Fruit fly (Drosophila melanogaster) whole organism, adult: ENCODE results near the gene CG13409.

Experiments used
- CG11617 ChIP-seq: fragments of 200-800 bp; sonication (Bioruptor generic); optimal IDR thresholded peaks from 2 replicates; lab custom pipeline; 2017; ENCODE audit warnings: mild to moderate bottlenecking, missing biosample characterization, missing genetic modification reagents, missing genetic modification characterization
- CG14711 ChIP-seq: fragments of 200-800 bp; sonication (Bioruptor generic); optimal IDR thresholded peaks from 2 replicates; lab custom pipeline; 2018; ENCODE audit warnings: missing biosample characterization, mild to moderate bottlenecking, missing genetic modification characterization, moderate library complexity
- CG5204 ChIP-seq: fragments of 200-800 bp; sonication (Bioruptor generic); optimal IDR thresholded peaks from 2 replicates; lab custom pipeline; 2016; ENCODE audit warnings: missing biosample characterization, missing genetic modification characterization
- Clk ChIP-seq: fragments of 200-800 bp; sonication (Bioruptor generic); optimal IDR thresholded peaks from 2 replicates; lab custom pipeline; 2017; ENCODE audit warnings: missing biosample characterization, missing genetic modification characterization
- Hr96 ChIP-seq: fragments of 200-800 bp; sonication (Bioruptor generic); optimal IDR thresholded peaks from 2 replicates; lab custom pipeline; 2016; ENCODE audit warnings: missing biosample characterization, missing genetic modification characterization
- tj ChIP-seq: fragments of 200-800 bp; sonication (Bioruptor generic); optimal IDR thresholded peaks from 3 replicates; lab custom pipeline; 2017; ENCODE audit warnings: missing biosample characterization, mild to moderate bottlenecking, missing genetic modification characterization, moderate library complexity

- TF ChIP-seq tj (GFP tag; lab: Kevin White, UChicago) (peak; percentile 13), Hr96 (GFP tag; lab: Kevin White, UChicago) (peak; percentile 70), CG11617 (GFP tag; lab: Kevin White, UChicago) (peak; percentile 70), Clk (GFP tag; lab: Kevin White, UChicago) (no peak), CG5204 (no peak), CG14711 (tag; lab: Kevin White, UChicago) (no peak)
Observed at dm6 chr3R:22023041-22023626, 8.6 kb downstream of the CG13409 start, which contains the start of the genes Mitofilin and mRpL35.
